Worm (Caenorhabditis elegans) whole organism, L4/young adult: ENCODE results near the gene F10G7.5.

ENCODE experiments used
- dao-5 ChIP-seq: sonication (generic microtip); optimal IDR thresholded peaks from 2 replicates; lab custom pipeline; 2016; ENCODE audit warnings: missing genotype, missing genetic modification characterization, moderate library complexity, missing compliant biosample characterization
- him-1 ChIP-seq: sonication (generic microtip); optimal IDR thresholded peaks from 2 replicates; lab custom pipeline; 2016; ENCODE audit warnings: missing genotype, missing genetic modification reagents, missing genetic modification characterization, missing compliant biosample characterization

DNA sequence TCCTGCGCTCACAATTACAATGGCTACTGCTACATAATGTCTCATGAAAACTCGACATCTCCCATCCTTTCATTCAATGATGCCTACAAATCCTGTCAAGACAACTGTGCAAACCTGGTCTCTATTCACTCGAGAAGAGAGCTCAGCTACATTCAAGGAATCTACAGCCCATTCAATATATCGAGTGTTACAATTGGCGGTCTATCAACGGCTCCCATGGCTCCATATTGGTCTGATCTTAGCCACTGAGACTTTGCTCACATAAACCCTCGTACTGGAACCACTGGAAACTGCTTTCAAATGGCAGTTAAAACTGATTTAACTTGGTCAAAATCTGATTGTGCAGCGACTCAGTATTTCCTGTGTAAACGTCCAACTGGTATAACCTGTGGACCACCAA is 17.7 kb upstream of the F10G7.5 start, which contains the start of gene T05A7.3:
- no peak for TF ChIP-seq dao-5 (tag; lab: Kevin White, UChicago)
- TF ChIP-seq him-1 (tag; lab: Kevin White, UChicago): no peak
